Worm (Caenorhabditis elegans) whole organism, young adult: Measurements from ENCODE around the gene pals-21.

Experiments used
- T07F8.4 ChIP-seq: sonication (generic microtip); optimal IDR thresholded peaks from 2 replicates; lab custom pipeline; 2016; ENCODE audit warnings: mild to moderate bottlenecking, missing genetic modification characterization, moderate library complexity, missing compliant biosample characterization
- Y56A3A.18 ChIP-seq: fragments of 200-800 bp; sonication (Bioruptor generic); IDR thresholded peaks from 2 replicates; pipeline ENCODE4 v1.3.6; 2022; ENCODE audit warnings: missing genetic modification reagents, missing genetic modification characterization, missing compliant biosample characterization
- lsy-27 ChIP-seq: sonication (generic microtip); optimal IDR thresholded peaks from 2 replicates; lab custom pipeline; 2017; ENCODE audit warnings: missing genetic modification characterization, mild to moderate bottlenecking, missing compliant biosample characterization, antibody characterized with exemption, missing genotype, borderline replicate concordance; ENCODE audit not compliant: insufficient read depth
- nhr-120 ChIP-seq: fragments of 200-800 bp; sonication (Bioruptor generic); IDR thresholded peaks from 2 replicates; pipeline ENCODE4 v1.3.6; 2022; ENCODE audit warnings: missing genetic modification characterization, missing compliant biosample characterization
- nhr-179 ChIP-seq: sonication (generic microtip); optimal IDR thresholded peaks from 2 replicates; lab custom pipeline; 2016; ENCODE audit warnings: mild to moderate bottlenecking, missing genetic modification characterization, missing compliant biosample characterization
- nhr-90 ChIP-seq: sonication (generic microtip); optimal IDR thresholded peaks from 2 replicates; lab custom pipeline; 2016; ENCODE audit warnings: missing genotype, mild to moderate bottlenecking, missing genetic modification characterization, missing compliant biosample characterization
- pha-4 ChIP-seq: fragments of 150-350 bp; sonication (generic microtip); optimal IDR thresholded peaks from 2 replicates; lab custom pipeline; 2014; ENCODE audit warnings: missing biosample characterization, missing genetic modification reagents, missing genetic modification characterization
- sptf-2 ChIP-seq: fragments of 200-800 bp; sonication (Bioruptor generic); optimal IDR thresholded peaks from 2 replicates; lab custom pipeline; 2018; ENCODE audit warnings: mild to moderate bottlenecking, missing genetic modification characterization, missing compliant biosample characterization

DNA sequence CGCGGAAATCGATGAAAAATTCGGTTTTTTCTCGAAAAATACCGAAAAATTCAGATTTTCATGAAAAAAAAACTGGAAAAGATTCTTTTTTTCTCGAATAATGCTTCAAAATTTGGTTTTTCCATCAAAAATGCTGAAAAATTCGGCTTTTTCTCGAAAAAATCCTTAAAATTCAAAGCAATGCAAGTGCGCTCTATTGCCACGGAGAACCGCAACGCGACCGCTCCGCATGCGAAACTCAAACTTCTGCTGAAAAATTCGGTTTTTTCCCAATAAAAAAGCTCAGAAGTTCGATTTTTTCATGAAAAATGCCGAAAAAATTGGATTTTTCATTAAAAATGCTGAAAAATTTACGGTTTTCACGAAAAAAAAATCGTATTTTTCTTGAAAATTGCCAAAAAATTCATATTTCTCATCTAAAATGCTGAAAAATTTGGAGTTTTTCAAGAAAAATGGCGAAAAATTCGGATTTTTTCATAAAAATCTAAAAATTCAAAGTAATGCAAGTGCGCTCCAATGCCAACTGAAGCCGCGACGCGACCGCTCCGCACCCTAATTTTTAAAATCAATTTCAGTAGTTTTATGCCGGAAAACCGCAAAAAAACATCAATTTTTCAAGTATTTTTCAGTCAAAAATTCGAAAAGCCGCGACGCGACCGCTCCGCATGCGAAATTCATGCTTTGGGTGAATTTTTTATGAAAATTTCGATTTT is 32.8 kb upstream of the pals-21 start:
- TF ChIP-seq nhr-90 (tag; lab: Kevin White, UChicago) = no peak
- TF ChIP-seq nhr-120 = no peak
- TF ChIP-seq Y56A3A.18 = no peak
- no peak for TF ChIP-seq nhr-179
- no peak for TF ChIP-seq sptf-2 (GFP tag; lab: Kevin White, UChicago)
- TF ChIP-seq pha-4 (tag; lab: Kevin White, UChicago) = no peak
- no peak for TF ChIP-seq T07F8.4 (tag; lab: Kevin White, UChicago)
- TF ChIP-seq lsy-27 (tag; lab: Kevin White, UChicago) = no peak
